Fruit fly (Drosophila melanogaster) whole organism, larva: ENCODE measurements around the gene Pisd.

Experiments
- noc ChIP-seq: fragments of 200-800 bp; sonication (Bioruptor generic); optimal IDR thresholded peaks from 3 replicates; lab custom pipeline; 2019; ENCODE audit warnings: missing biosample characterization, mild to moderate bottlenecking, missing genetic modification characterization, moderate library complexity

Gene Pisd

DNA sequence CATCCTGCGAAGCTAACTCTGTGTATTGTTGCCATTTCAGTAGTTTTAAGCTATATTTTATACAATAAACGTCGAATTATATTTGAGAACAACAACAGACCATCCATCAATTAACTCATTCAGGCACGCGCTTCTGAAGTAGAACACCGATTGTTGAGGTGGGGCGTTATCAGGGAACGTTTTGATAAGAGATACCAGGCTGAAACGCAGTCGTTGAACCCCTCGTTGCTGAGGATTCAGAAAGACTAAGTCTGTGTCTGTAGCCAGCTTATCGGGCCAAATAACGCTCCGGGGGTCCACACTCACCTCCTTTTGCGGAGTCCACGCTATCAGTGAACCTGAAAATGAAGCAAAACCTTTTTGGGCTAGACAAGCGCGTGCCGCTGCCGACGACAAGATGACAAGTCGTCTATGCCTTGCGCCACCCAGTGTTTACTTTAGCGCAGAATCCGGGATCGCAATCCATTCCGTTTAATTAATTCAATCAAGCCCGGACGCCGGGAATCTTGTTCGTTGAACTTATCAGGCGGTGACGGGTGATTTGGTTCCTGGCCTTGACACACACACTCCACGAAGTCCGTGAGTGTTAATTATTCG is 3.0 kb downstream of the Pisd start:
- peak; percentile 71 for TF ChIP-seq noc (tag; lab: Kevin White, UChicago)

DNA sequence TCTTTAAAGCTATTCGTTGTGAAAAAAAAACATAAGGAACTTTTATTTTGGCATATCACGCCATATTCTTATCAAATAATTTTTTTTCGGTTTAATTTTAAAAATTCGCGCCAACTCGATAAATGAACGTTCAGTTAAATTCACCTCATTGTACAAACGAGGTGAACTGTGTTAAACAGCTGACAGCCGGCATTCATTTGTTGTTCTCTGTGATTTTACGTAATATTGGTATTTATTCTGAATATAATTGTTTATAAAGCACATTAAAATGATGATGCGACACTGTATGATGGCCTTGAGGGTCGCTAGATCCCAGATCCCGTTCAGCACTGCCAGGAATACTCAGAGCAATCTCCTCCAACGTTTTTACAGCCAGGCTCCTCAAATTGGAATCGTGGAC is 3.6 kb downstream of the Pisd start, which contains the start of gene CG6000:
Gene CG6000, plus strand, starts transcription at position 165 of the 400 bp plus-strand sequence.
- no peak for TF ChIP-seq noc (tag; lab: Kevin White, UChicago)

- no peak for TF ChIP-seq noc (tag; lab: Kevin White, UChicago)
These were observed 6.6 kb downstream of the Pisd start, which contains the start of gene Hsp68 for dm6 chr3R:24057188-24057587. Gene Hsp68 (minus strand): TSS chr3R:24057310.

DNA sequence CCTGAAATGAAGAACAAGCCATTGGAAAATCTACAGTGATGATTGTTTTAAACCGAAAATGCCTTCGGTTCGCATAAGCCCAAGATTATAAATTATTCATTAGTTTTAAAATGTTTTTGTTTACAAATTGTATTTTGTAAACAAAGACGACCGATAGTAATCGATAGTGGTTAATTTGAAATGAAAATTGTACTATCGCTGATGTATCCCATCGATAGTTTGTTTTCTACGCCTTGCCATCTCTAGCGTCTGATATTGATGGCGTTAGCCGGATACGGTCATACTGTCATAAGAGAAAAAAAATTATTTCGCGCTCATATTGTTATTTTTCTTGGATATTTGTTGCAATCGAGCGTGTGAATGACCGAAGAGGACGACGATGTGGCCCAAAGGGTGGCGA is 7.5 kb downstream of the Pisd start, which contains the start of gene SMC1:
Gene SMC1, plus strand, starts transcription at position 247 of the 400 bp plus-strand sequence.
- TF ChIP-seq noc (tag; lab: Kevin White, UChicago), result no peak

- no peak for TF ChIP-seq noc (tag; lab: Kevin White, UChicago)
These were observed 15.1 kb downstream of the Pisd start for dm6 chr3R:24065718-24066117.

DNA sequence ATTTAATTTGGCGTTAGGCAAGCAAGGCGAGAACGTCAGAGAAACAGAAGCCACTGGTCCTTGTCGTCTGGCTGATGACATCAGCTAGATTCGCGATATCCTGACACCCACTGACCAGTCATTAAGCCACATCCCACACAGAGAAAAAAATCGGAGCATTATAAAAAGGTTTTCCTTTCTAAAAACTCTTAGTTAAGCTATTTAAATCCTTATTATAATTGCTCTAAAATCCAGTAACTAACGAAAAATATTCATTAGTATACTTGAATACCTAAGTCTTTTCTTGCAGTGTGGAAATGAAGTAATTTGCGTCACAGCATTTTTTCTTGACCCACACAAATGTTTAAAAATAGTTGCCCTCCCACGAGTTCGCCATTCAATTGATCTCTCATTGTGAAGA is 18.2 kb downstream of the Pisd start:
- no peak for TF ChIP-seq noc (tag; lab: Kevin White, UChicago)

dm6 chr3R:24069965-24070364 is 19.4 kb downstream of the Pisd start:
- no peak for TF ChIP-seq noc (tag; lab: Kevin White, UChicago)

- TF ChIP-seq noc (tag; lab: Kevin White, UChicago), result no peak
These were observed 23.1 kb downstream of the Pisd start for dm6 chr3R:24073703-24074102.

- TF ChIP-seq noc (tag; lab: Kevin White, UChicago), result no peak
These were observed 28.5 kb downstream of the Pisd start for dm6 chr3R:24079110-24079509.

dm6 chr3R:24079613-24080012 is 29.0 kb downstream of the Pisd start:
- TF ChIP-seq noc (tag; lab: Kevin White, UChicago), result no peak

DNA sequence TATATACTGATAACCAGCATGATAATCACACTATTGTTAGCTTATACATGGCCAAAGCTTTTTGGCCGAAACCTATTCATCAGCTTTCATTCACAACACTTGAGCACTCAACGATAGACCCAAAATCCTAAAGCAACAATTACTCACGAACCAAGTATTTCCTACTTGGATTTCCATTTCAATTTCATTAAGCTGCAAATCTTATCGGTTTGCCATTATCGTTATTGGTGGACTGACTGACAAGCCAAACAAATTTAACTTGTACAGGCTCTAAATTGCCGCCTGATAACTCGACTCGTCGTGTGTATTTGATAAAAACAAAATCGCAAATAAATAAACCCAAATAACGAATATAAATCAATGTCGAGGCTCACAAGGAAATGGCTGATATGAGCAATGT is 34.4 kb downstream of the Pisd start:
- peak; percentile 85 for TF ChIP-seq noc (tag; lab: Kevin White, UChicago)

DNA sequence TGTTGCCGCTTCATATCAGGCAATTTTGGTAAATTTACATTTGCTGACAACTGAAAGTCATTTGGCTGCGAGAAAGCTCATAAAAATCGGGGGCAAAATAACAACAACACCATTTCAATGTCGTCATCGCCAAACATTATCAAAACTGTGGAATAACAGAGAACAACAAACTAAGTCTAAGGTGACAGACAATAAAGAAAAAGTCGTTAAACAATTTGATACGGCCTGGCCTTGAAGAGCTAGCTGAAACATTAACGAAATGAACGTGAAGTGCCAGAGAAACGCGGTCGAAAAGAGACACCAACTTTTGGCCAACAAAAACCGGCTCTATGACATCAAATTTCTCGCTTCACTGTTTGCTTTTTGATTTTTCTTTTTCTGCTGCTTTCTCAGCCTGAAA is 39.6 kb downstream of the Pisd start:
- peak; percentile 59 for TF ChIP-seq noc (tag; lab: Kevin White, UChicago)

DNA sequence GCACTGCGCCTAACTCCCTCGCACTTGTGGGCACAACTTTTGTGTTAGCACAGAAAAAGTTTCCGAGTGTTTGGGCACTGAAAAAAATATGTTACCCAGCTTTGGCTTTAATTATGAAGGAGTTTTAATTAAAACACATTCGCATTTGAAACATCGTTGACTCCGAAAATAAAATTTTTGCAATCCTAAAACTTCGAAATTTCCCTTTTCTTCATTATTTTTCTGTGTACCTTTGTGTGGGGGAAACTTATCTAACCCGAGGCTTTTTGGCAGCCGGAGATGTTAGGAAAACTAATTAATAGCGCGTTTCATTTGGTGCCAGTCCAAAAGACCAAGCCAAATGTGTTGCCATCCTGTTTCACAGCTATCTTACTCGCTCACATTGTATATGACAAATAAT is 41.1 kb downstream of the Pisd start:
- TF ChIP-seq noc (tag; lab: Kevin White, UChicago), result no peak

DNA sequence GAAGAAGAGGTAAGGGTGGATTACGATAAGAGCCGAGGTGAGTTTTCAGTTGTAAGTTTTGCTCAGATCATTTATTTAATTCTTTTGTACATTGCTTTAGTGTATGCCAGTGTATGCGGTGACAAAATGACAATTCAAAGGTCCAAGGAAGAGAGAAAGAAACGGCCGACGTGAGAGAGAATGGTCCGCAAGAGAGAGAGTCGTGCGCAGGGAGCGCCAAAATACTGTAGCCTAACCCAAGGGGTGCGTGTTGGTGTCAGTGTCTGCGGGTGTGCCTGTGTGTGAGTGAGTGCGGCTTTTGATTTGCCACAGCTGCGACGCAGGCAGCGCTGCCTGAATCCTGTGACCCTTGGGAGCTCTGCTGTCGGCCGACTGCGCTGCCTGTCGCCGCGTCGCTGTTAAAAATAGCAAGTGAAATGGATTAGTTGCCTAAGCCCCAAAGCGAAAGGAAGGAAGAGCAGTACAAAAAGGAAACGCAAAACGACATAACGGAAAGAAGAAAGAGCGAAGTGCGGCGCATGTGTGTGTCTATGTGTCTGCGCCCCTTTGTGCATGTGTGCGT is 42.1 kb downstream of the Pisd start:
- no peak for TF ChIP-seq noc (tag; lab: Kevin White, UChicago)

DNA sequence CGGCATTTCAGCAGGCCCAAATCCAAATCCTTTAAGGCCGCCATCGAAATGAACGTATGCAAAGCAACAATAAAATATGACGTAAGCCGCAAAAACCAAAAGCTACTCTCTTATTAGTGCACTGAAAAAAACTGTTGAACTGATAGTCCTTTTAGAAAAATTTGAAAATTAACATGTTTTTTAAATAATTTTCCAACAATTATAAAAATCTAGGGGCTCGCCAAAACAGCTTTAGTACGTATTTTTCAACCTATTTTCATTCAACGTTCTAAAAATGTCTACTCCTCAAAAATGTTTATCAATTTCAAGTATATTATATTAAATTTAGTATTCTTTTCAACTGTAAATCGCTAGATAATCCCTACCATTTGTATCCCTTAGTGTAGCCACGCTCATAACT is 42.8 kb downstream of the Pisd start:
- TF ChIP-seq noc (tag; lab: Kevin White, UChicago), result no peak

- TF ChIP-seq noc (tag; lab: Kevin White, UChicago), result peak; percentile 62
These were observed 48.8 kb downstream of the Pisd start for dm6 chr3R:24099039-24100026.
